Fruit fly (Drosophila melanogaster) whole organism, prepupa: ENCODE measurements around the gene lectin-24A.

Experiments
- Blimp-1 ChIP-seq: fragments of 200-800 bp; sonication (Bioruptor generic); optimal IDR thresholded peaks from 3 replicates; lab custom pipeline; 2017; ENCODE audit warnings: missing biosample characterization, missing genetic modification characterization, mild to moderate bottlenecking, moderate library complexity, missing genetic modification reagents
- CG10669 ChIP-seq: fragments of 200-800 bp; sonication (Bioruptor generic); optimal IDR thresholded peaks from 3 replicates; lab custom pipeline; 2018; ENCODE audit warnings: missing biosample characterization, mild to moderate bottlenecking, missing genetic modification characterization, moderate library complexity
- CG11294 ChIP-seq: fragments of 200-800 bp; sonication (Bioruptor generic); IDR thresholded peaks from 2 replicates; pipeline ENCODE4 v1.3.6; 2022; ENCODE audit warnings: missing biosample characterization, missing genetic modification characterization
- CG11762 ChIP-seq: fragments of 200-800 bp; sonication (Bioruptor generic); optimal IDR thresholded peaks from 3 replicates; lab custom pipeline; 2016; ENCODE audit warnings: missing biosample characterization, missing genetic modification characterization; ENCODE audit not compliant: insufficient read depth
- CG16779 ChIP-seq: fragments of 200-800 bp; sonication (Bioruptor generic); optimal IDR thresholded peaks from 3 replicates; lab custom pipeline; 2017; ENCODE audit warnings: missing biosample characterization, mild to moderate bottlenecking, missing genetic modification characterization
- CG3032 ChIP-seq: fragments of 200-800 bp; optimal IDR thresholded peaks from 2 replicates; lab custom pipeline; 2019; ENCODE audit warnings: missing biosample characterization, mild to moderate bottlenecking, missing genetic modification characterization, moderate library complexity
- CG31627 ChIP-seq: fragments of 200-800 bp; sonication (Bioruptor generic); optimal IDR thresholded peaks from 3 replicates; lab custom pipeline; 2016; ENCODE audit warnings: missing biosample characterization, missing genetic modification characterization
- CG32006 ChIP-seq: fragments of 200-800 bp; sonication (Bioruptor generic); optimal IDR thresholded peaks from 3 replicates; lab custom pipeline; 2017; ENCODE audit warnings: missing biosample characterization, mild to moderate bottlenecking, missing genetic modification characterization
- CG34406 ChIP-seq: fragments of 200-800 bp; sonication (Bioruptor generic); optimal IDR thresholded peaks from 3 replicates; lab custom pipeline; 2016; ENCODE audit warnings: missing biosample characterization, missing genetic modification characterization
- CG3919 ChIP-seq: fragments of 200-800 bp; sonication (Bioruptor generic); optimal IDR thresholded peaks from 3 replicates; lab custom pipeline; 2016; ENCODE audit warnings: missing biosample characterization, missing genetic modification characterization
- CG4318 ChIP-seq: fragments of 200-800 bp; sonication (Bioruptor generic); optimal IDR thresholded peaks from 3 replicates; lab custom pipeline; 2017; ENCODE audit warnings: missing biosample characterization, mild to moderate bottlenecking, missing genetic modification characterization
- CG6276 ChIP-seq: fragments of 200-800 bp; sonication (Bioruptor generic); optimal IDR thresholded peaks from 2 replicates; lab custom pipeline; 2017; ENCODE audit warnings: missing biosample characterization, mild to moderate bottlenecking, missing genetic modification characterization
- CG6792 ChIP-seq: fragments of 200-800 bp; sonication (Bioruptor generic); optimal IDR thresholded peaks from 3 replicates; lab custom pipeline; 2016; ENCODE audit warnings: missing biosample characterization, missing genetic modification characterization
- CG6808 ChIP-seq: fragments of 200-800 bp; sonication (Bioruptor generic); optimal IDR thresholded peaks from 3 replicates; lab custom pipeline; 2017; ENCODE audit warnings: missing biosample characterization, missing genetic modification characterization, mild to moderate bottlenecking, moderate library complexity, missing genetic modification reagents
- CG8319 ChIP-seq: fragments of 200-800 bp; sonication (Bioruptor generic); optimal IDR thresholded peaks from 3 replicates; lab custom pipeline; 2016; ENCODE audit warnings: missing biosample characterization, missing genetic modification characterization
- Eip75B ChIP-seq: fragments of 200-800 bp; sonication (Bioruptor generic); optimal IDR thresholded peaks from 3 replicates; lab custom pipeline; 2016; ENCODE audit warnings: missing biosample characterization, missing genetic modification characterization
- Eip78C ChIP-seq: fragments of 200-800 bp; sonication (Bioruptor generic); peaks from one replicate; lab custom pipeline; 2016; ENCODE audit warnings: missing biosample characterization, missing genetic modification characterization
- Eip93F ChIP-seq: fragments of 200-800 bp; sonication (Bioruptor generic); optimal IDR thresholded peaks from 2 replicates; lab custom pipeline; 2016; ENCODE audit warnings: missing biosample characterization, mild to moderate bottlenecking, missing genetic modification characterization
- Ets21C ChIP-seq: fragments of 200-800 bp; sonication (Bioruptor generic); optimal IDR thresholded peaks from 3 replicates; lab custom pipeline; 2016; ENCODE audit warnings: missing biosample characterization, missing genetic modification characterization
- Ets96B ChIP-seq: fragments of 200-800 bp; optimal IDR thresholded peaks from 2 replicates; lab custom pipeline; 2019; ENCODE audit warnings: missing biosample characterization, mild to moderate bottlenecking, missing genetic modification characterization, moderate library complexity
- Gug ChIP-seq: fragments of 200-800 bp; sonication (Bioruptor generic); IDR thresholded peaks from 2 replicates; pipeline ENCODE4 v1.3.6; 2022; ENCODE audit warnings: missing biosample characterization, missing genetic modification characterization
- Hr38 ChIP-seq: sonication (Bioruptor generic); optimal IDR thresholded peaks from 2 replicates; lab custom pipeline; 2016; ENCODE audit warnings: missing biosample characterization, missing genetic modification characterization
- Hr39 ChIP-seq: fragments of 200-800 bp; sonication (Bioruptor generic); optimal IDR thresholded peaks from 2 replicates; lab custom pipeline; 2016; ENCODE audit warnings: missing biosample characterization, missing genetic modification characterization
- Lpt ChIP-seq: fragments of 200-800 bp; sonication (Bioruptor generic); optimal IDR thresholded peaks from 3 replicates; lab custom pipeline; 2016; ENCODE audit warnings: missing biosample characterization, missing genetic modification characterization
- OdsH ChIP-seq: fragments of 200-800 bp; sonication (Bioruptor generic); optimal IDR thresholded peaks from 3 replicates; lab custom pipeline; 2016; ENCODE audit warnings: missing biosample characterization, missing genetic modification characterization
- Sox14 ChIP-seq: fragments of 200-800 bp; sonication (Bioruptor generic); optimal IDR thresholded peaks from 3 replicates; lab custom pipeline; 2016; ENCODE audit warnings: missing biosample characterization, missing genetic modification characterization
- Sox15 ChIP-seq: fragments of 200-800 bp; sonication (Bioruptor generic); optimal IDR thresholded peaks from 3 replicates; lab custom pipeline; 2016; ENCODE audit warnings: missing biosample characterization, missing genetic modification characterization
- dsx ChIP-seq: fragments of 200-800 bp; optimal IDR thresholded peaks from 3 replicates; lab custom pipeline; 2019; ENCODE audit warnings: missing biosample characterization, mild to moderate bottlenecking, missing genetic modification characterization, moderate library complexity; ENCODE audit not compliant: poor library complexity, severe bottlenecking
- eg ChIP-seq: fragments of 200-800 bp; sonication (Bioruptor generic); IDR thresholded peaks from 3 replicates; pipeline ENCODE4 v1.3.6; 2022; ENCODE audit warnings: missing biosample characterization, missing genetic modification characterization
- fd59A ChIP-seq: fragments of 200-800 bp; sonication (Bioruptor generic); optimal IDR thresholded peaks from 2 replicates; lab custom pipeline; 2017; ENCODE audit warnings: missing biosample characterization, mild to moderate bottlenecking, missing genetic modification characterization, missing genetic modification reagents
- pdm3 ChIP-seq: fragments of 200-800 bp; sonication (Bioruptor generic); optimal IDR thresholded peaks from 3 replicates; lab custom pipeline; 2016; ENCODE audit warnings: missing biosample characterization, missing genetic modification characterization
- salr ChIP-seq, 2 experiments: fragments of 200-800 bp; sonication (Bioruptor generic); optimal IDR thresholded peaks; 3 replicates each; lab custom pipeline; 2016 to 2018; ENCODE audit warnings: missing biosample characterization in 2 of 2, missing genetic modification characterization in 2 of 2, mild to moderate bottlenecking in 1 of 2
- spab ChIP-seq: fragments of 200-800 bp; sonication (Bioruptor generic); optimal IDR thresholded peaks from 2 replicates; lab custom pipeline; 2017; ENCODE audit warnings: missing biosample characterization, mild to moderate bottlenecking, missing genetic modification characterization, missing genetic modification reagents
- ss ChIP-seq, 2 experiments: fragments of 200-800 bp; sonication (Bioruptor generic); optimal IDR thresholded peaks; 2 replicates in 1 of 2; 3 replicates in 1 of 2; lab custom pipeline; 2017 to 2018; ENCODE audit warnings: mild to moderate bottlenecking in 2 of 2, missing biosample characterization in 2 of 2, missing genetic modification characterization in 2 of 2, moderate library complexity in 1 of 2
- svp ChIP-seq: fragments of 200-800 bp; sonication (Bioruptor generic); peaks from one replicate; lab custom pipeline; 2016; ENCODE audit warnings: missing biosample characterization, missing genetic modification characterization
- topi ChIP-seq: fragments of 200-800 bp; sonication (Bioruptor generic); optimal IDR thresholded peaks from 3 replicates; lab custom pipeline; 2016; ENCODE audit warnings: missing biosample characterization, missing genetic modification characterization
- vri ChIP-seq: fragments of 200-800 bp; sonication (Bioruptor generic); optimal IDR thresholded peaks from 3 replicates; lab custom pipeline; 2016; ENCODE audit warnings: missing biosample characterization, mild to moderate bottlenecking, missing genetic modification characterization

lectin-24A gene

DNA sequence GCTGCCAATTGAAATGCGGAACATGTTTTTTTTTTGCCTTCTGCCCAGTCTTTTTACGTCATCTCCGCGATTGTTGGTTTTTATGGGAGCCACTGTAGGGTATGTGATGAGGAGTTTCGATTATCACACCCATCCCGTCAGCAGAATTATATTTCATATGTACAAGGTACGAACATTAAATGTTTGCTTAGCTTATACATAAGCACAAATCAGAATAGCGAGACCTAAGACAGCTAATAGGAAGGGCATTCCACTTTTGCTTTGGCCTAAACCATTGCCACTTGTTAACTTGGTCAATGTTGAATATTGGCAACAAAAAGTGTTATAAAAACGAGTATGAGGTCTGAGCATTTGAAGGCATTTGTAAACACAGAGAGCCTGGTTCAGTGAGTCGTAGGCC, 14.3 kb downstream of the lectin-24A start, which contains the start of gene CG2816 (continued):
- peak; percentile 84 for TF ChIP-seq Lpt
- TF ChIP-seq CG11294 = peak; percentile 92
- peak; percentile 56 for TF ChIP-seq CG10669 (GFP tag; lab: Kevin White, UChicago)
- peak; percentile 81 for TF ChIP-seq CG6792 (GFP tag; lab: Kevin White, UChicago)
- peak; percentile 48 for TF ChIP-seq CG6808 (GFP tag; lab: Kevin White, UChicago)
- peak; percentile 84 for TF ChIP-seq Ets21C
- peak; percentile 89 for TF ChIP-seq CG31627
- TF ChIP-seq Eip93F (GFP tag; lab: Kevin White, UChicago) = no peak
- TF ChIP-seq Sox15 = peak; percentile 76
- peak; percentile 92 for TF ChIP-seq Hr39
- TF ChIP-seq spab = peak; percentile 21
- peak; percentile 88 for TF ChIP-seq pdm3 (GFP tag; lab: Kevin White, UChicago)
- TF ChIP-seq CG16779 (tag; lab: Kevin White, UChicago) = peak; percentile 56
- peak; percentile 85 for TF ChIP-seq svp (GFP tag; lab: Kevin White, UChicago)
- TF ChIP-seq OdsH (GFP tag; lab: Kevin White, UChicago) = peak; percentile 86
- TF ChIP-seq CG8319 = peak; percentile 28

DNA sequence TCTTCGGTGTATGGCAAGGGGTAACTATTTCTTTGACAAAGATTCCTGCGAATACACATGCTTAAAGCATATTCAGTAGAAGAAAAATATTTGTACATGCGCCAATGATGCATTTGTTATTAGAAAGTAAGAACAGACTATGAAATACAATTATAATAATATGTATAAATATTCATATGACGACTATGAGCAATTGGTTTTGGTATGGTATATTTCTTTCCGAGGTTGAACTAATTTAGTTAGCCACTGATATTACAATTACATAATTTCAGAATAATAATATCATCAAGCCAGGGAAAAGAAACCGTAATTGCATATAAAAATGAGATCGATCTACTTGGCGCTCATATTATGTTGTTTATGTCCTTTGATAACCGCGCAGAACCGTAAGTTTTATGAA, 16.0 kb downstream of the lectin-24A start, which contains the start of gene CG43145:
Gene CG43145 (plus strand): TSS at position 301 of the 400 bp plus-strand sequence.
- TF ChIP-seq CG6792 (GFP tag; lab: Kevin White, UChicago) (no peak), Gug (GFP tag; lab: Robert Waterston, UW) (no peak)
- TF ChIP-seq, all 60 proteins: peak for 0

DNA sequence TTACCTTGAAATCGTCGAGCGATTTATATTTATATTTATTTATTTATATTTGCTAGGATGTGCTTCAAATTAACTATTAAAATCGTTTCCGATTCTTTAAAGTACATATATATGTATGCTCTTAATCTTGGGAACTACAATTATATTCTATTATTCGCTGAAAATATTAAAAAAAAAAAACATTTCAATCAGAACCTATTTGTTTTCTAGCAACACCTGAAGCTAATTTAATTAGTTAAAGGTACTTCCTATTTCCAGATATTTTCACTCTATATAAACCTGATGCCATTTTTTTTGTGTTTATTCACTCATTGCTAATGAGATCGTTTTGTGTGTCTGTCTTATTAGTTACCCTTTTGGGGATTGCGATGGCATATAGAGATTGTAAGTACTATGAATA, 16.6 kb downstream of the lectin-24A start, which contains the start of gene CG42467:
Gene CG42467 (plus strand): TSS at position 301 of the 400 bp plus-strand sequence.
- no peak for TF ChIP-seq CG6276

DNA sequence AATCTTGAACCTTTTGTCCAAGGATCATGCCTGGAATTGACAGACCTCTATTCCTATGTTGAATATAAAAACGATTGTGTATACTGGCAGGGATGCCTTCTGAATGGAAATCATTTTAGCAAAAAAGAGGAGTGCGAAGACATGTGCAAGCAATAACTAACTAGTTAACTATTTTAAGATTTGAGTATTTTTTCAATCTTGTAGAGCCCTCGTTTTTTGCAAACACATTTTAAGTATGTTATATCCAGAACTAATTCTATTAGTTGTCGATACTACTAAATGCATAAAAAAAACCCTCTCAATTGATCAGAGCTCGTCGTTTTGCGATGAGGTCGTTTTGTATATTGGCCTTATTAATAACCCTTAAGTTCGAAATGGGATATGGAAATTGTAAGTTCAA, 17.2 kb downstream of the lectin-24A start, which contains the start of gene Sfp24C1:
Gene Sfp24C1 (plus strand): TSS at position 301 of the 400 bp plus-strand sequence.
- TF ChIP-seq pdm3 (GFP tag; lab: Kevin White, UChicago) (no peak), Sox15 (no peak), CG8319 (no peak), topi (GFP tag; lab: Kevin White, UChicago) (no peak), CG3919 (GFP tag; lab: Kevin White, UChicago) (no peak), Hr38 (no peak), ss (GFP tag; optimal IDR thresholded peaks at IDR 0.05; lab: Kevin White, UChicago) (no peak), Eip78C (GFP tag; lab: Kevin White, UChicago) (no peak), fd59A (GFP tag; lab: Kevin White, UChicago) (no peak), svp (GFP tag; lab: Kevin White, UChicago) (no peak), salr (GFP tag; optimal IDR thresholded peaks at IDR 0.05; lab: Kevin White, UChicago) (no peak), CG4318 (GFP tag; lab: Kevin White, UChicago) (no peak), CG31627 (no peak), Sox14 (no peak), Eip75B (GFP tag; lab: Kevin White, UChicago) (no peak)
- TF ChIP-seq, all 60 proteins: peak for 0

DNA sequence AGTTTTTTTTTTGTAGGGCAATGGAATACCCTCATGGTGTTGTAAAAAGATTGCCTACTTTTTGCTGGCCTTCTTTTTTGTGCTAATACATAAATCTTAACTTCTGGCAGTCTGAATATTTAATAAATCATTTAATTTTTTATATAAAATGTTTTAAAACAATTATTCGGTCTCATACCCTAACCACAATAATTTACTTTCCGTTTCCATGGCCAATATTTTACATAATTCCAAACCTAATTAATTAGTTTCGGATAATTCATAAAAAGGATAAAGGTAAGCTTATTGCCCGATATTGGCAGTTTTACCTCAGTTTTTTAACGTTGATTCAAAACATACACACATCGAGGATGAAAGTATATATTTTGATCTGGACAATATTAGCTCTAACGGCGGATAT, 17.7 kb downstream of the lectin-24A start, which contains the start of gene CG42465:
Gene CG42465 (plus strand): TSS at position 301 of the 400 bp plus-strand sequence.
- no peak for TF ChIP-seq Ets96B (tag; lab: Kevin White, UChicago)
- TF ChIP-seq dsx (GFP tag; lab: Kevin White, UChicago) = no peak
- no peak for TF ChIP-seq topi (GFP tag; lab: Kevin White, UChicago)
- no peak for TF ChIP-seq eg
- no peak for TF ChIP-seq vri
- TF ChIP-seq CG6792 (GFP tag; lab: Kevin White, UChicago) = no peak
- no peak for TF ChIP-seq CG32006 (GFP tag; lab: Kevin White, UChicago)
- no peak for TF ChIP-seq Eip93F (GFP tag; lab: Kevin White, UChicago)
- no peak for TF ChIP-seq Hr38
- no peak for TF ChIP-seq fd59A (GFP tag; lab: Kevin White, UChicago)
- TF ChIP-seq CG10669 (GFP tag; lab: Kevin White, UChicago) = no peak
- TF ChIP-seq Eip78C (GFP tag; lab: Kevin White, UChicago) = no peak
- TF ChIP-seq CG11294 = no peak
- no peak for TF ChIP-seq CG11762 (GFP tag; lab: Kevin White, UChicago)
- TF ChIP-seq Sox14 = no peak
- no peak for TF ChIP-seq CG3032 (tag; lab: Kevin White, UChicago)
- TF ChIP-seq Blimp-1 (GFP tag; lab: Kevin White, UChicago) = no peak
- TF ChIP-seq Gug (GFP tag; lab: Robert Waterston, UW) = no peak
- TF ChIP-seq CG34406 (GFP tag; lab: Kevin White, UChicago) = no peak
- TF ChIP-seq svp (GFP tag; lab: Kevin White, UChicago) = no peak
- TF ChIP-seq, all 60 proteins: peak for 0
